Worm (Caenorhabditis elegans) whole organism, late embryonic: ENCODE results near the gene F55G11.6.
A peak's percentile ranks its signal among the peaks of the same experiment; 100 is the strongest.

Experiments
- T23F11.4 ChIP-seq: fragments of 200-800 bp; sonication (Bioruptor generic); optimal IDR thresholded peaks from 2 replicates; lab custom pipeline; 2018; ENCODE audit warnings: mild to moderate bottlenecking, missing genetic modification characterization, missing compliant biosample characterization
- Y22D7AL.16 ChIP-seq: sonication (generic microtip); optimal IDR thresholded peaks from 2 replicates; lab custom pipeline; 2016; ENCODE audit warnings: missing genetic modification characterization, missing compliant biosample characterization
- ama-1 ChIP-seq: fragments of 150-350 bp; optimal IDR thresholded peaks from 2 replicates; lab custom pipeline; 2014
- ceh-14 ChIP-seq: sonication (generic microtip); optimal IDR thresholded peaks from 2 replicates; lab custom pipeline; 2016; ENCODE audit warnings: missing genotype, missing genetic modification characterization, missing compliant biosample characterization
- ceh-19 ChIP-seq: fragments of 200-800 bp; sonication (Bioruptor generic); optimal IDR thresholded peaks from 2 replicates; lab custom pipeline; 2018; ENCODE audit warnings: mild to moderate bottlenecking, missing genetic modification characterization, missing compliant biosample characterization
- ceh-24 ChIP-seq: sonication (generic microtip); optimal IDR thresholded peaks from 2 replicates; lab custom pipeline; 2016; ENCODE audit warnings: mild to moderate bottlenecking, missing genetic modification characterization, missing compliant biosample characterization
- ceh-30 ChIP-seq: fragments of 150-350 bp; optimal IDR thresholded peaks from 2 replicates; lab custom pipeline; 2014; ENCODE audit warnings: missing biosample characterization, missing genetic modification characterization
- ceh-31 ChIP-seq: sonication (generic microtip); optimal IDR thresholded peaks from 2 replicates; lab custom pipeline; 2016; ENCODE audit warnings: missing genetic modification characterization, missing compliant biosample characterization
- ceh-34 ChIP-seq: sonication (generic microtip); optimal IDR thresholded peaks from 2 replicates; lab custom pipeline; 2016; ENCODE audit warnings: mild to moderate bottlenecking, missing genetic modification characterization, missing compliant biosample characterization
- ceh-48 ChIP-seq: sonication (generic microtip); optimal IDR thresholded peaks from 2 replicates; lab custom pipeline; 2016; ENCODE audit warnings: missing genetic modification characterization, inconsistent platforms, missing compliant biosample characterization
- ceh-6 ChIP-seq: fragments of 200-800 bp; sonication (Bioruptor generic); optimal IDR thresholded peaks from 2 replicates; lab custom pipeline; 2018; ENCODE audit warnings: mild to moderate bottlenecking, missing genetic modification characterization, missing compliant biosample characterization
- che-1 ChIP-seq: sonication (generic microtip); optimal IDR thresholded peaks from 2 replicates; lab custom pipeline; 2016; ENCODE audit warnings: mild to moderate bottlenecking, missing genetic modification characterization, missing compliant biosample characterization
- dmd-4 ChIP-seq: sonication (generic microtip); optimal IDR thresholded peaks from 2 replicates; lab custom pipeline; 2016; ENCODE audit warnings: borderline replicate concordance, missing genetic modification characterization, missing compliant biosample characterization
- dve-1 ChIP-seq: sonication (generic microtip); optimal IDR thresholded peaks from 2 replicates; lab custom pipeline; 2017; ENCODE audit warnings: antibody characterized with exemption, mild to moderate bottlenecking, missing genetic modification characterization, missing compliant biosample characterization
- elt-2 ChIP-seq: sonication (generic microtip); optimal IDR thresholded peaks from 2 replicates; lab custom pipeline; 2016; ENCODE audit warnings: missing genetic modification reagents, missing genetic modification characterization, missing compliant biosample characterization
- ets-4 ChIP-seq: sonication (generic microtip); optimal IDR thresholded peaks from 2 replicates; lab custom pipeline; 2016; ENCODE audit warnings: missing genetic modification characterization, missing compliant biosample characterization
- eyg-1 ChIP-seq: sonication (generic microtip); optimal IDR thresholded peaks from 2 replicates; lab custom pipeline; 2016; ENCODE audit warnings: missing genotype, missing genetic modification characterization, missing compliant biosample characterization
- fkh-10 ChIP-seq: fragments of 150-350 bp; optimal IDR thresholded peaks from 2 replicates; lab custom pipeline; 2014; ENCODE audit warnings: missing biosample characterization, missing genetic modification reagents, missing genetic modification characterization
- fkh-6 ChIP-seq: sonication (generic microtip); optimal IDR thresholded peaks from 2 replicates; lab custom pipeline; 2016; ENCODE audit warnings: missing genetic modification characterization, missing compliant biosample characterization
- hlh-13 ChIP-seq: fragments of 200-800 bp; sonication (Bioruptor generic); optimal IDR thresholded peaks from 2 replicates; lab custom pipeline; 2018; ENCODE audit warnings: mild to moderate bottlenecking, missing genetic modification characterization, missing compliant biosample characterization
- hlh-15 ChIP-seq: sonication (generic microtip); optimal IDR thresholded peaks from 2 replicates; lab custom pipeline; 2016; ENCODE audit warnings: missing genetic modification characterization, missing compliant biosample characterization
- lim-6 ChIP-seq: sonication (generic microtip); optimal IDR thresholded peaks from 2 replicates; lab custom pipeline; 2016; ENCODE audit warnings: missing genetic modification characterization, missing compliant biosample characterization
- madf-2 ChIP-seq: sonication (generic microtip); optimal IDR thresholded peaks from 2 replicates; lab custom pipeline; 2017; ENCODE audit warnings: missing genetic modification characterization, missing compliant biosample characterization
- nfya-1 ChIP-seq: sonication (generic microtip); optimal IDR thresholded peaks from 2 replicates; lab custom pipeline; 2017; ENCODE audit warnings: missing genetic modification characterization, mild to moderate bottlenecking, missing compliant biosample characterization, antibody characterized with exemption, moderate library complexity
- npax-4 ChIP-seq: sonication (generic microtip); optimal IDR thresholded peaks from 2 replicates; lab custom pipeline; 2016; ENCODE audit warnings: missing genetic modification characterization, missing compliant biosample characterization
- pag-3 ChIP-seq: sonication (generic microtip); optimal IDR thresholded peaks from 2 replicates; lab custom pipeline; 2016; ENCODE audit warnings: missing compliant biosample characterization, missing genetic modification characterization, borderline replicate concordance
- pat-9 ChIP-seq: fragments of 200-800 bp; sonication (Bioruptor generic); optimal IDR thresholded peaks from 2 replicates; lab custom pipeline; 2018; ENCODE audit warnings: mild to moderate bottlenecking, missing genetic modification characterization, moderate library complexity, missing compliant biosample characterization
- pha-2 ChIP-seq: sonication (generic microtip); optimal IDR thresholded peaks from 2 replicates; lab custom pipeline; 2017; ENCODE audit warnings: mild to moderate bottlenecking, missing genetic modification characterization, missing compliant biosample characterization
- pha-4 ChIP-seq: fragments of 150-350 bp; optimal IDR thresholded peaks from 2 replicates; lab custom pipeline; 2018; ENCODE audit warnings: missing biosample characterization, missing genetic modification reagents, missing genetic modification characterization
- pros-1 ChIP-seq: fragments of 150-350 bp; optimal IDR thresholded peaks from 2 replicates; lab custom pipeline; 2014; ENCODE audit warnings: missing biosample characterization, missing genetic modification reagents, missing genetic modification characterization
- sox-2 ChIP-seq: fragments of 200-800 bp; sonication (Bioruptor generic); IDR thresholded peaks from 2 replicates; pipeline ENCODE4 v1.3.6; 2022; ENCODE audit warnings: missing genetic modification reagents, missing genetic modification characterization, missing compliant biosample characterization
- sox-4 ChIP-seq: sonication (generic microtip); optimal IDR thresholded peaks from 2 replicates; lab custom pipeline; 2017; ENCODE audit warnings: mild to moderate bottlenecking, missing genetic modification characterization, inconsistent platforms, missing compliant biosample characterization
- ttx-3 ChIP-seq: sonication (generic microtip); optimal IDR thresholded peaks from 2 replicates; lab custom pipeline; 2016; ENCODE audit warnings: missing genetic modification reagents, missing genetic modification characterization, missing compliant biosample characterization
- unc-42 ChIP-seq: sonication (generic microtip); optimal IDR thresholded peaks from 2 replicates; lab custom pipeline; 2016; ENCODE audit warnings: missing genotype, missing genetic modification characterization, missing compliant biosample characterization
- unc-86 ChIP-seq: sonication (generic microtip); optimal IDR thresholded peaks from 2 replicates; lab custom pipeline; 2016; ENCODE audit warnings: missing genetic modification characterization, missing compliant biosample characterization
- zip-5 ChIP-seq: sonication (generic microtip); optimal IDR thresholded peaks from 2 replicates; lab custom pipeline; 2016; ENCODE audit warnings: missing genetic modification characterization, missing compliant biosample characterization

F55G11.6 gene

DNA sequence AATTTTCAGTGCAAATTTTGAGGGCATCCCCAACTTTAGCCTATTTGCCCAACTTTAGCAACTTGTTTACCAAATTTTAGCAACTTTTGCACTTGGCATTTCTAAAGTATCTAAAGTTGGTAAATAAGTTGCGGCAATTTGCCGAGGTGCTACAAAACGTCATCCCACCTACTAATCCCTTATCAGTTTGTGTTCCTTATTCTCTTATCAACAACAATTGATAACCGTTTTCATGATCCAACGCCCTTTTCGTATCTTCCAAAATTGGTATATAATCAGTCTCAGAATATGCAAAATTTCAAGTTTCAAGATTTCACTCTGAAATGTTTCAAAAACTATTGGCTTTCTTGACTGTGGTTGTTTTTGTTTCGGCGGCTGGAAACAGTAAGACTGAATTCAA is 15.5 kb downstream of the F55G11.6 start, which contains the start of gene F55G11.4:
Gene F55G11.4, plus strand, starts transcription at position 289 of the 400 bp plus-strand sequence.
- TF ChIP-seq ceh-30: no peak
- TF ChIP-seq elt-2 (tag; lab: Kevin White, UChicago): peak; percentile 64
- TF ChIP-seq, all 69 proteins: peak for 1

DNA sequence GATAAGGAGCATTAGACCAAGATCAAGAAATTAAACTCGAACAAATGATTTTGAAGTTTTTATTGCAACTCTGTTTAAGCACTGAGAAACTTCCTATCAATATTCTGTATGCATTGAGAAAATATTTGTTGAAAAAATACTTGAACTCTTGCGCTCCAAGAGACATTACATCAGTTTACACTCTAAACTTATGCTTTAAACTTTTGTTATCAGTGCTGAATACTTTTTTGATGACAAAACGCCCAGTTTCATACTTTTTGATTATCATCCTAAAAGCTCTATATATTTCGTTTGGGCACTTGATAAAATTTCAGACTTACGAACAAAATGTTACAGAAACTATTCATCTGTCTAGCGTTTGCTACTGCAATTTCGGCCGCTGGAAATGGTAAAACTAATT is 18.2 kb downstream of the F55G11.6 start, which contains the start of gene dod-17:
Gene dod-17, plus strand, starts transcription at position 323 of the 400 bp plus-strand sequence.
- no peak for TF ChIP-seq hlh-13 (GFP tag; lab: Kevin White, UChicago)
- no peak for TF ChIP-seq unc-42
- no peak for TF ChIP-seq eyg-1
- TF ChIP-seq pha-2: no peak
- no peak for TF ChIP-seq sox-4
- no peak for TF ChIP-seq lim-6 (tag; lab: Kevin White, UChicago)
- TF ChIP-seq madf-2: no peak
- no peak for TF ChIP-seq pros-1 (tag; lab: Kevin White, UChicago)
- TF ChIP-seq ceh-48 (tag; lab: Kevin White, UChicago): no peak
- no peak for TF ChIP-seq zip-5 (tag; lab: Kevin White, UChicago)
- no peak for TF ChIP-seq ceh-19 (GFP tag; lab: Kevin White, UChicago)
- TF ChIP-seq sox-2 (GFP tag; lab: Robert Waterston, UW): no peak
- no peak for TF ChIP-seq ceh-24 (tag; lab: Kevin White, UChicago)
- TF ChIP-seq ceh-31: no peak
- TF ChIP-seq dmd-4 (tag; lab: Kevin White, UChicago): no peak
- no peak for TF ChIP-seq hlh-15 (tag; lab: Kevin White, UChicago)

DNA sequence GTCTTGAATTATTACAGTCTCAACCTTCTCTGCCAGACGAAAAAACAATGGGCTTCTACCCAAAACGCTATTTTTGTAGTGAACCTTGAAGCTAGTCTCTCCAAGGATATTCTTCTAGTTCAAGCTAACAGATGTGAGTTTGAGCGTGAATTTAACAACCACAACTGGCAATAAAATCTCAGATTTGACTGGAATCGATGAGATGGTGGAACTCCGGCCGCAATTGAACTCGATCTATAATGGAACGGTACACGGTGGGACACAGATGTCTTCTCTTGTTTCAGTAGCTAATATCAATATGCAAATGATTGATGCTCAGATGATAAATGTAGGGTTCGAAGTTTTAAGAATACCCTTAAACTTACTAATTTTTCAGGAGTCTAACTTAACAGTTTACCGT is 19.8 kb downstream of the F55G11.6 start:
- TF ChIP-seq ets-4 (no peak), elt-2 (tag; lab: Kevin White, UChicago) (no peak), ceh-14 (tag; lab: Kevin White, UChicago) (no peak), unc-86 (no peak), ceh-34 (tag; lab: Kevin White, UChicago) (no peak), fkh-6 (no peak), che-1 (tag; lab: Kevin White, UChicago) (no peak), pat-9 (no peak), lim-6 (tag; lab: Kevin White, UChicago) (no peak), unc-42 (no peak), ttx-3 (tag; lab: Kevin White, UChicago) (no peak), T23F11.4 (GFP tag; lab: Kevin White, UChicago) (no peak), ceh-6 (GFP tag; lab: Kevin White, UChicago) (no peak), npax-4 (no peak), nfya-1 (tag; lab: Kevin White, UChicago) (no peak), pag-3 (tag; lab: Kevin White, UChicago) (no peak), ceh-24 (tag; lab: Kevin White, UChicago) (no peak), ama-1 (lab: Kevin White, UChicago) (no peak), fkh-10 (GFP tag; lab: Kevin White, UChicago) (no peak), Y22D7AL.16 (tag; lab: Kevin White, UChicago) (no peak)

DNA sequence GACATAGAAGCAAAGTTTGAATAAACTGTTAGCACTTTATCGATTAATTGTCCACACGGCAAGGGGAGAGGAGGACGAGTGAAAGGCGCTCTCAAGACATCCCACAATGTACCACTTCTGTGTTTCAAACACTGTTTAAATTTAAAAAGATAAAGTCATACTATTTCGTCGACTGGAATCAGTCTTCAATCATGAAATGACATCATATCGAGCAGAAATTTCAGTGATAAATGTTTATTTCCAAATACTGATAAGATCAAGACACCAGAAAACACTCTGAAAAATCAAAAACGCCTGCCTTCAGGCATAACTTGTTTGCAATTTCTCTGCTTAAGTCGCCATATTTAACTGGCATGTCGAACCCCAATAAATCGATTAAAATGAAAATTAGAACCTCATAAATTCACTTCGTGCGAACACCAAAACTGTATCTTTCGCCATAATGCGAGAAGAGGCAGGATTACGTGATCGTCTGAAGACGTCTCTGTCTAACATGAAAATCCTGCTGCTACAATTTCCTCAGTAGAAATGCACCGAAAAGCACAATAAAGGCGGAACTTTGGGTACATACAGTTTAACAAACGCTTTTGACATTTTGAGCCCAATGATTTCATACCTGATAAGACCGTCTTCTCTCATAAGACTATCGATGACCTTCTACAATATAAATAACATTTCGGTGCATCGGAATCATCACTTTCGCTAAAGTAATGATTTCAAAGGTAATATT is 20.6 kb downstream of the F55G11.6 start, which contains the start of gene K10D11.2:
Gene K10D11.2, plus strand, starts transcription at position 680 of the 730 bp plus-strand sequence.
- TF ChIP-seq elt-2 (tag; lab: Kevin White, UChicago) (peak; percentile 61), che-1 (tag; lab: Kevin White, UChicago) (no peak), pha-4 (tag; lab: Kevin White, UChicago) (no peak), ceh-14 (tag; lab: Kevin White, UChicago) (no peak), dve-1 (tag; lab: Kevin White, UChicago) (no peak), lim-6 (tag; lab: Kevin White, UChicago) (no peak), ceh-34 (tag; lab: Kevin White, UChicago) (no peak), pros-1 (tag; lab: Kevin White, UChicago) (no peak)
- TF ChIP-seq, all 69 proteins: peak for 1
